Worm (Caenorhabditis elegans) whole organism, L2 larva: Measurements from ENCODE around the gene bath-23.

ENCODE experiments used
- lin-39 ChIP-seq: fragments of 150-350 bp; optimal IDR thresholded peaks from 2 replicates; lab custom pipeline; 2014; ENCODE audit warnings: missing biosample characterization, missing genetic modification reagents, missing genetic modification characterization
- unc-62 ChIP-seq: fragments of 150-350 bp; optimal IDR thresholded peaks from 2 replicates; lab custom pipeline; 2014; ENCODE audit warnings: missing biosample characterization, missing genetic modification reagents, missing genetic modification characterization

DNA sequence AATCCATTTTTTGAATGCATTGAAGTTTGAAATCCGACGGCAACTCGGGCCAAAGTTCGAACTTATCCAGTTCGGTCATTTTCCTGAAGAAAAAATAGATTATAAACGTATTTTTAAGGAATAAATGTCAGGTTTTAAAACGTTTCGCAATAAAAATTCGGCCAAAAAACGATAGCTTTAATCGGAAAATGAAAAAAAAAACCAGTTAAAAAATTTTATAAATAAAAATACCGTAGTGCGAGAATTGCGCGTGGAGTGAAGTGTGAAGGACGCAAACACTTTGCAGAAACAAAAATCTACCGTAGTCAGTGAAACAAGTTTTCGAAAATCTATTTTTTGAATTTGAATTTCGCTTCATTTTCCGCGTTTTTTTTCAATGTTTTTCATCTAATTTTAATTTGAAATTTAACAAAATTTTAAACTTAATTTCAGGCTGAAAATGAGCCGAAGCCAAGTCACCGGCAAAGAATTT is 21.3 kb upstream of the bath-23 start, which contains the start of gene F14D2.8:
- TF ChIP-seq lin-39: no peak
- no peak for TF ChIP-seq unc-62 (GFP tag; lab: Kevin White, UChicago)
